Worm (Caenorhabditis elegans): ENCODE data around the gene nlp-55.

The nlp-55 gene

ce11 chrII:8295296-8295695 is at the start of gene nlp-55:
Gene nlp-55 (minus strand): TSS chrII:8295396.
- TF ChIP-seq nhr-2 (tag; optimal IDR thresholded peaks at IDR 0.05): no peak
- TF ChIP-seq bed-3 (GFP tag; optimal IDR thresholded peaks at IDR 0.05): no peak
- no peak for TF ChIP-seq unc-120 (tag; optimal IDR thresholded peaks at IDR 0.05; ENCODE audit: poor library complexity, severe bottlenecking)
- no peak for TF ChIP-seq nhr-28 (tag; optimal IDR thresholded peaks at IDR 0.05)
- TF ChIP-seq mep-1 (tag; optimal IDR thresholded peaks at IDR 0.05): no peak

- TF ChIP-seq elt-1 (tag; optimal IDR thresholded peaks at IDR 0.05; ENCODE audit: borderline replicate concordance, insufficient read depth): no peak
- no peak for TF ChIP-seq unc-62 (GFP tag; optimal IDR thresholded peaks at IDR 0.05)
- TF ChIP-seq tbx-8 (GFP tag; optimal IDR thresholded peaks at IDR 0.05): no peak
- no peak for TF ChIP-seq cnd-1 (tag; optimal IDR thresholded peaks at IDR 0.05)
- TF ChIP-seq elt-3 (tag; optimal IDR thresholded peaks at IDR 0.05): no peak
- TF ChIP-seq M03D4.4 (tag; optimal IDR thresholded peaks at IDR 0.05): no peak
- TF ChIP-seq nhr-237 (tag; optimal IDR thresholded peaks at IDR 0.05): no peak
- no peak for TF ChIP-seq ceh-83 (GFP tag; optimal IDR thresholded peaks at IDR 0.05)
Measured at ce11 chrII:8344803-8345202, 49.6 kb upstream of the nlp-55 start.

- TF ChIP-seq nhr-2 (tag; optimal IDR thresholded peaks at IDR 0.05): no peak
- TF ChIP-seq nhr-12 (tag; optimal IDR thresholded peaks at IDR 0.05): no peak
- no peak for TF ChIP-seq bed-3 (GFP tag; optimal IDR thresholded peaks at IDR 0.05)
- no peak for TF ChIP-seq pha-4 (tag; optimal IDR thresholded peaks at IDR 0.05)
- TF ChIP-seq mls-2 (tag; optimal IDR thresholded peaks at IDR 0.05): no peak
- TF ChIP-seq ztf-11 (tag; optimal IDR thresholded peaks at IDR 0.05): no peak
- TF ChIP-seq flh-1 (GFP tag; optimal IDR thresholded peaks at IDR 0.05): no peak
- TF ChIP-seq ceh-43 (GFP tag; optimal IDR thresholded peaks at IDR 0.05): no peak
Measured at ce11 chrII:8339108-8339507, 43.9 kb upstream of the nlp-55 start.

ce11 chrII:8333643-8334042 is 38.4 kb upstream of the nlp-55 start, which contains the start of gene C26D10.7:
Gene C26D10.7 (plus strand): TSS chrII:8333943.
- no peak for TF ChIP-seq sptf-1 (tag; optimal IDR thresholded peaks at IDR 0.05)
- no peak for TF ChIP-seq mls-2 (tag; optimal IDR thresholded peaks at IDR 0.05)
- no peak for TF ChIP-seq elt-3 (tag; optimal IDR thresholded peaks at IDR 0.05)
- TF ChIP-seq nhr-28 (tag; optimal IDR thresholded peaks at IDR 0.05): no peak
- no peak for TF ChIP-seq snpc-4 (tag; optimal IDR thresholded peaks at IDR 0.05)
- TF ChIP-seq cnd-1 (tag; optimal IDR thresholded peaks at IDR 0.05): no peak
- TF ChIP-seq nhr-237 (tag; optimal IDR thresholded peaks at IDR 0.05): no peak
- TF ChIP-seq hlh-1 (tag; optimal IDR thresholded peaks at IDR 0.05): no peak

DNA sequence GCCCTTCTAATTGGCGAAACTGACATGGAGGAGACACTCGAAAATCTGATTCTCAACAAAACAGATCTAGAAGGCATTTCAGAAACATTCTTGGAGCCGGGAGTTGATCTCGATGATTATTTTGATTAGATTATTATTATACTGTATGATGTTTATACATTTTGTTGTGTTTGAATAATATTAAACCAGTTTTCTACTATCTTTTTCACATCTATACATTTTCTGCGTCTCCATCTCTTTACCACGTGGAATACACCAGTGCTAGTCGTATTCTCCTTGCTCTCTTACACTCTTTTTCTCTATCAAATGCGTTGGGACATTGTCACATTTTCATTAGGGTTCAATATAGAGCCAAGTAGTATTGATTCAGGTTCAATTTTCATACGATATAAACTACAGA is 34.3 kb upstream of the nlp-55 start, which contains the start of gene C26D10.4:
Gene C26D10.4 (plus strand): TSS at position 301 of the 400 bp plus-strand sequence.
- TF ChIP-seq ceh-83 (GFP tag; optimal IDR thresholded peaks at IDR 0.05): no peak
- no peak for TF ChIP-seq sem-2 (GFP tag; optimal IDR thresholded peaks at IDR 0.05)
- TF ChIP-seq nhr-28 (tag; optimal IDR thresholded peaks at IDR 0.05): no peak

ce11 chrII:8328820-8329339 is 33.7 kb upstream of the nlp-55 start, which contains the start of gene hel-1:
Gene hel-1 (minus strand): TSS chrII:8328870.
- TF ChIP-seq mab-5 (tag; optimal IDR thresholded peaks at IDR 0.05) (peak; percentile 67), bed-3 (GFP tag; optimal IDR thresholded peaks at IDR 0.05) (no peak), elt-1 (tag; optimal IDR thresholded peaks at IDR 0.05; ENCODE audit: borderline replicate concordance, insufficient read depth) (no peak), blmp-1 (tag; optimal IDR thresholded peaks at IDR 0.05) (no peak), tbx-8 (GFP tag; optimal IDR thresholded peaks at IDR 0.05) (no peak), ceh-43 (GFP tag; optimal IDR thresholded peaks at IDR 0.05) (peak; percentile 66), ces-1 (GFP tag; optimal IDR thresholded peaks at IDR 0.05) (peak; percentile 84), ham-2 (GFP tag; optimal IDR thresholded peaks at IDR 0.05) (peak; percentile 56), ceh-39 (tag; optimal IDR thresholded peaks at IDR 0.05) (peak; percentile 81), zip-8 (tag; optimal IDR thresholded peaks at IDR 0.05) (no peak), pha-4 (tag; optimal IDR thresholded peaks at IDR 0.05) (peak; percentile 92), unc-39 (tag; optimal IDR thresholded peaks at IDR 0.05) (no peak), mls-2 (tag; optimal IDR thresholded peaks at IDR 0.05) (peak; percentile 69), ceh-83 (GFP tag; optimal IDR thresholded peaks at IDR 0.05) (peak; percentile 13), sptf-1 (tag; optimal IDR thresholded peaks at IDR 0.05) (peak; percentile 64), unc-120 (tag; optimal IDR thresholded peaks at IDR 0.05; ENCODE audit: poor library complexity, severe bottlenecking) (peak; percentile 91), nhr-2 (tag; optimal IDR thresholded peaks at IDR 0.05) (peak; percentile 19), elt-3 (tag; optimal IDR thresholded peaks at IDR 0.05) (no peak), lin-13 (tag; optimal IDR thresholded peaks at IDR 0.05) (peak; percentile 92), snpc-4 (tag; optimal IDR thresholded peaks at IDR 0.05) (no peak), nhr-76 (tag; optimal IDR thresholded peaks at IDR 0.05) (no peak), lsy-2 (tag; optimal IDR thresholded peaks at IDR 0.05) (peak; percentile 81), M03D4.4 (tag; optimal IDR thresholded peaks at IDR 0.05) (peak; percentile 34), hlh-1 (tag; optimal IDR thresholded peaks at IDR 0.05) (peak; percentile 98), sem-2 (GFP tag; optimal IDR thresholded peaks at IDR 0.05) (no peak), mep-1 (tag; optimal IDR thresholded peaks at IDR 0.05) (peak; percentile 90), nhr-12 (tag; optimal IDR thresholded peaks at IDR 0.05) (no peak), lin-32 (GFP tag; optimal IDR thresholded peaks at IDR 0.05) (peak; percentile 83), drap-1 (GFP tag; optimal IDR thresholded peaks at IDR 0.05) (peak; percentile 45), ztf-11 (tag; optimal IDR thresholded peaks at IDR 0.05) (peak; percentile 37), nhr-28 (tag; optimal IDR thresholded peaks at IDR 0.05) (no peak), flh-1 (GFP tag; optimal IDR thresholded peaks at IDR 0.05) (no peak), nhr-237 (tag; optimal IDR thresholded peaks at IDR 0.05) (peak; percentile 77), unc-62 (GFP tag; optimal IDR thresholded peaks at IDR 0.05) (peak; percentile 61), cnd-1 (tag; optimal IDR thresholded peaks at IDR 0.05) (peak; percentile 81)

Data from whole organism, mixed stage, embryonic.